Worm (Caenorhabditis elegans) whole organism, L1 larva: ENCODE measurements around the gene arv-1.

Source experiments
- nhr-28 ChIP-seq: fragments of 150-350 bp; optimal IDR thresholded peaks from 2 replicates; lab custom pipeline; 2014; ENCODE audit warnings: missing biosample characterization, missing genetic modification characterization
- pqm-1 ChIP-seq: sonication (generic microtip); optimal IDR thresholded peaks from 3 replicates; lab custom pipeline; 2017; ENCODE audit warnings: missing biosample characterization, missing genetic modification characterization

DNA sequence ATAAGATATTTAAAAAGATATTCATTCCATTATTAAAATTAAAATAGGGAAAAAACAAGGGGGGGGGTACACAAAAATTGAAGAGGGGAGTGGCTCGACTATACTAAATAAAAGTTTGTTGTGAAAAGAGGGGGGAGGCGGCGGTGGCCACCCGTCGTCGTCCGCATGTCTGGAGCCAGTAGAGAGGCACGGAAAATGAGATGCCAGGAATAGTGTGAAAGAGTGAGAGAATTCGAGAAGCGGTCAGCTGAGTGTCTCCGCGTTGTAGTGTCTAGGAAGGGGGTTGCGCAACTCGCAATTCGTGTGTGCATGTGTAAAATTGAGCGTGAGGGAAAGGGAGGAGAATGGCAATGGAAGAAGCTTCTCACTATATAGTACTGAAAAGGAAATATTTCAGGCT is 1.7 kb upstream of the arv-1 start:
- no peak for TF ChIP-seq nhr-28 (tag; lab: Kevin White, UChicago)
- TF ChIP-seq pqm-1 (tag; lab: Kevin White, UChicago) = no peak
